Fruit fly (Drosophila melanogaster) whole organism, embryonic: Measurements from ENCODE around the gene CG43059.

Experiments
- Atf-2 ChIP-seq: fragments of 200-800 bp; sonication (Bioruptor generic); optimal IDR thresholded peaks from 2 replicates; lab custom pipeline; 2016; ENCODE audit warnings: missing biosample characterization, missing genetic modification characterization
- Bteb2 ChIP-seq: fragments of 200-800 bp; sonication (Bioruptor generic); optimal IDR thresholded peaks from 2 replicates; lab custom pipeline; 2016; ENCODE audit warnings: missing biosample characterization, missing genetic modification characterization
- CG10274 ChIP-seq: fragments of 200-800 bp; sonication (Bioruptor generic); optimal IDR thresholded peaks from 3 replicates; lab custom pipeline; 2017; ENCODE audit warnings: missing biosample characterization, mild to moderate bottlenecking, missing genetic modification characterization
- CG10462 ChIP-seq: fragments of 200-800 bp; sonication (Bioruptor generic); optimal IDR thresholded peaks from 2 replicates; lab custom pipeline; 2016; ENCODE audit warnings: missing biosample characterization, missing genetic modification characterization
- CG12104 ChIP-seq: fragments of 200-800 bp; sonication (Bioruptor generic); optimal IDR thresholded peaks from 3 replicates; lab custom pipeline; 2016; ENCODE audit warnings: missing biosample characterization, missing genetic modification characterization
- CG12299 ChIP-seq: fragments of 200-800 bp; sonication (Bioruptor generic); optimal IDR thresholded peaks from 2 replicates; lab custom pipeline; 2018; ENCODE audit warnings: missing biosample characterization, mild to moderate bottlenecking, missing genetic modification characterization
- CG14710 ChIP-seq: fragments of 200-800 bp; sonication (Bioruptor generic); optimal IDR thresholded peaks from 3 replicates; lab custom pipeline; 2019; ENCODE audit warnings: missing biosample characterization, mild to moderate bottlenecking, missing genetic modification characterization, moderate library complexity
- CG18764 ChIP-seq: fragments of 200-800 bp; sonication (Bioruptor generic); optimal IDR thresholded peaks from 3 replicates; lab custom pipeline; 2016; ENCODE audit warnings: missing biosample characterization, missing genetic modification characterization
- CG2116 ChIP-seq: fragments of 200-800 bp; sonication (Bioruptor generic); optimal IDR thresholded peaks from 3 replicates; lab custom pipeline; 2018; ENCODE audit warnings: missing biosample characterization, mild to moderate bottlenecking, missing genetic modification characterization
- CG2202 ChIP-seq: fragments of 200-800 bp; sonication (Bioruptor generic); optimal IDR thresholded peaks from 2 replicates; lab custom pipeline; 2018; ENCODE audit warnings: missing biosample characterization, mild to moderate bottlenecking, missing genetic modification characterization
- CG31365 ChIP-seq: fragments of 200-800 bp; sonication (Bioruptor generic); optimal IDR thresholded peaks from 2 replicates; lab custom pipeline; 2018; ENCODE audit warnings: missing biosample characterization, mild to moderate bottlenecking, missing genetic modification characterization
- CG3995 ChIP-seq: fragments of 200-800 bp; sonication (Bioruptor generic); optimal IDR thresholded peaks from 3 replicates; lab custom pipeline; 2016; ENCODE audit warnings: missing biosample characterization, missing genetic modification characterization
- CG4404 ChIP-seq: fragments of 200-800 bp; sonication (Bioruptor generic); IDR thresholded peaks from 2 replicates; pipeline ENCODE4 v1.3.6; 2022; ENCODE audit warnings: missing biosample characterization, missing genetic modification characterization
- CG7357 ChIP-seq: fragments of 200-800 bp; sonication (Bioruptor generic); IDR thresholded peaks from 3 replicates; pipeline ENCODE4 v1.3.6; 2022; ENCODE audit warnings: missing biosample characterization, missing genetic modification characterization
- CG8765 ChIP-seq: fragments of 200-800 bp; sonication (Bioruptor generic); IDR thresholded peaks from 2 replicates; pipeline ENCODE4 v1.3.6; 2022; ENCODE audit warnings: missing biosample characterization, missing genetic modification characterization
- CG8924 ChIP-seq: fragments of 200-800 bp; optimal IDR thresholded peaks from 3 replicates; lab custom pipeline; 2019; ENCODE audit warnings: missing biosample characterization, mild to moderate bottlenecking, missing genetic modification characterization, moderate library complexity
- CTCF ChIP-seq: fragments of 200-800 bp; sonication (Bioruptor generic); optimal IDR thresholded peaks from 2 replicates; lab custom pipeline; 2017; ENCODE audit warnings: missing biosample characterization, mild to moderate bottlenecking, missing genetic modification characterization, moderate library complexity
- CkIIα-i1 ChIP-seq: fragments of 200-800 bp; sonication (Bioruptor generic); IDR thresholded peaks from 2 replicates; pipeline ENCODE4 v1.3.6; 2022; ENCODE audit warnings: missing biosample characterization, missing genetic modification characterization
- GATAe ChIP-seq: fragments of 200-800 bp; sonication (Bioruptor generic); conservative IDR thresholded peaks from 2 replicates; pipeline ENCODE4 v1.3.6; 2022; ENCODE audit warnings: missing biosample characterization, missing genetic modification characterization
- H15 ChIP-seq: fragments of 200-800 bp; sonication (Bioruptor generic); IDR thresholded peaks from 3 replicates; pipeline ENCODE4 v1.3.6; 2022; ENCODE audit warnings: missing biosample characterization, missing genetic modification characterization
- HHEX ChIP-seq: fragments of 200-800 bp; sonication (Bioruptor generic); optimal IDR thresholded peaks from 3 replicates; lab custom pipeline; 2017; ENCODE audit warnings: missing biosample characterization, mild to moderate bottlenecking, missing genetic modification characterization, missing genetic modification reagents
- Mrtf ChIP-seq: fragments of 200-800 bp; sonication (Bioruptor generic); IDR thresholded peaks from 3 replicates; pipeline ENCODE4 v1.3.6; 2022; ENCODE audit warnings: missing biosample characterization, missing genetic modification characterization
- NK7.1 ChIP-seq: fragments of 200-800 bp; sonication (Bioruptor generic); optimal IDR thresholded peaks from 3 replicates; lab custom pipeline; 2016; ENCODE audit warnings: missing biosample characterization, missing genetic modification characterization
- Pdp1 ChIP-seq, 2 experiments: fragments of 200-800 bp; sonication (Bioruptor generic); optimal IDR thresholded peaks; 3 replicates each; lab custom pipeline; 2016; ENCODE audit warnings: missing biosample characterization in 2 of 2, missing genetic modification characterization in 2 of 2, mild to moderate bottlenecking in 1 of 2, moderate library complexity in 1 of 2
- Sry-β ChIP-seq: fragments of 200-800 bp; sonication (Bioruptor generic); optimal IDR thresholded peaks from 2 replicates; lab custom pipeline; 2018; ENCODE audit warnings: missing biosample characterization, mild to moderate bottlenecking, missing genetic modification characterization, moderate library complexity
- Usf ChIP-seq: fragments of 200-800 bp; sonication (Bioruptor generic); optimal IDR thresholded peaks from 2 replicates; lab custom pipeline; 2017; ENCODE audit warnings: missing genotype, missing biosample characterization, missing genetic modification characterization
- btn ChIP-seq: fragments of 200-800 bp; sonication (Bioruptor generic); optimal IDR thresholded peaks from 2 replicates; lab custom pipeline; 2016; ENCODE audit warnings: missing biosample characterization, missing genetic modification characterization
- caup ChIP-seq: fragments of 200-800 bp; sonication (Bioruptor generic); optimal IDR thresholded peaks from 3 replicates; lab custom pipeline; 2017; ENCODE audit warnings: missing biosample characterization, mild to moderate bottlenecking, missing genetic modification characterization, moderate library complexity; ENCODE audit not compliant: severe bottlenecking
- chif ChIP-seq, 2 experiments: fragments of 200-800 bp; sonication (Bioruptor generic); optimal IDR thresholded peaks; 3 replicates each; lab custom pipeline; 2016; ENCODE audit warnings: missing biosample characterization in 2 of 2, missing genetic modification characterization in 2 of 2
- chn ChIP-seq: fragments of 200-800 bp; sonication (Bioruptor generic); optimal IDR thresholded peaks from 2 replicates; lab custom pipeline; 2016; ENCODE audit warnings: missing biosample characterization, missing genetic modification characterization
- croc ChIP-seq: fragments of 200-800 bp; sonication (Bioruptor generic); conservative IDR thresholded peaks from 3 replicates; pipeline ENCODE4 v1.3.6; 2022; ENCODE audit warnings: missing biosample characterization, missing genetic modification characterization
- cwo ChIP-seq: fragments of 200-800 bp; sonication (Bioruptor generic); optimal IDR thresholded peaks from 3 replicates; lab custom pipeline; 2017; ENCODE audit warnings: missing biosample characterization, missing genetic modification characterization, mild to moderate bottlenecking, moderate library complexity, missing genetic modification reagents
- dati ChIP-seq: fragments of 200-800 bp; sonication (Bioruptor generic); IDR thresholded peaks from 2 replicates; pipeline ENCODE4 v1.3.6; 2022; ENCODE audit warnings: missing biosample characterization, missing genetic modification characterization
- dmrt99B ChIP-seq: fragments of 200-800 bp; sonication (Bioruptor generic); optimal IDR thresholded peaks from 2 replicates; lab custom pipeline; 2018; ENCODE audit warnings: missing biosample characterization, mild to moderate bottlenecking, missing genetic modification characterization, moderate library complexity
- emc ChIP-seq: fragments of 200-800 bp; sonication (Bioruptor generic); optimal IDR thresholded peaks from 2 replicates; lab custom pipeline; 2016; ENCODE audit warnings: missing biosample characterization, missing genetic modification characterization
- gro ChIP-seq: fragments of 200-800 bp; sonication (Bioruptor generic); optimal IDR thresholded peaks from 2 replicates; lab custom pipeline; 2016; ENCODE audit warnings: missing biosample characterization, missing genetic modification characterization
- gsb ChIP-seq: fragments of 200-800 bp; sonication (Bioruptor generic); IDR thresholded peaks from 2 replicates; pipeline ENCODE4 v1.3.6; 2022; ENCODE audit warnings: missing biosample characterization, missing genetic modification characterization
- gt ChIP-seq: fragments of 200-800 bp; sonication (Bioruptor generic); IDR thresholded peaks from 2 replicates; pipeline ENCODE4 v1.3.6; 2022; ENCODE audit warnings: missing biosample characterization, missing genetic modification characterization
- ham ChIP-seq: fragments of 200-800 bp; sonication (Bioruptor generic); IDR thresholded peaks from 2 replicates; pipeline ENCODE4 v1.3.6; 2022; ENCODE audit warnings: missing biosample characterization, missing genetic modification characterization
- ken ChIP-seq: fragments of 200-800 bp; sonication (Bioruptor generic); IDR thresholded peaks from 3 replicates; pipeline ENCODE4 v1.3.6; 2022; ENCODE audit warnings: missing biosample characterization, missing genetic modification characterization
- klu ChIP-seq: fragments of 200-800 bp; sonication (Bioruptor generic); IDR thresholded peaks from 2 replicates; pipeline ENCODE4 v1.3.6; 2022; ENCODE audit warnings: missing biosample characterization, missing genetic modification characterization
- seq ChIP-seq: fragments of 200-800 bp; sonication (Bioruptor generic); IDR thresholded peaks from 2 replicates; pipeline ENCODE4 v1.3.6; 2022; ENCODE audit warnings: missing biosample characterization, missing genetic modification characterization
- so ChIP-seq: fragments of 200-800 bp; sonication (Bioruptor generic); IDR thresholded peaks from 3 replicates; pipeline ENCODE4 v1.3.6; 2022; ENCODE audit warnings: missing biosample characterization, missing genetic modification characterization
- stc ChIP-seq: fragments of 200-800 bp; sonication (Bioruptor generic); IDR thresholded peaks from 2 replicates; pipeline ENCODE4 v1.3.6; 2022; ENCODE audit warnings: missing biosample characterization, missing genetic modification characterization
- tio ChIP-seq: fragments of 200-800 bp; sonication (Bioruptor generic); optimal IDR thresholded peaks from 2 replicates; lab custom pipeline; 2017; ENCODE audit warnings: missing biosample characterization, missing genetic modification characterization, inconsistent platforms
- tll ChIP-seq, 2 experiments: fragments of 200-800 bp in 1 of 2; fragments of >200 bp in 1 of 2; sonication (Bioruptor generic) in 1 of 2; optimal IDR thresholded peaks; 2 replicates each; lab custom pipeline; 2017 to 2019; ENCODE audit warnings: missing biosample characterization in 2 of 2, missing genetic modification characterization in 2 of 2, mild to moderate bottlenecking in 1 of 2, moderate library complexity in 1 of 2
- twi ChIP-seq: fragments of 200-800 bp; optimal IDR thresholded peaks from 2 replicates; lab custom pipeline; 2019; ENCODE audit warnings: missing biosample characterization, mild to moderate bottlenecking, missing genetic modification characterization, moderate library complexity
- unpg ChIP-seq: fragments of 200-800 bp; sonication (Bioruptor generic); optimal IDR thresholded peaks from 3 replicates; lab custom pipeline; 2018; ENCODE audit warnings: missing biosample characterization, mild to moderate bottlenecking, missing genetic modification characterization, moderate library complexity
- vnd ChIP-seq: fragments of 200-800 bp; sonication (Bioruptor generic); IDR thresholded peaks from 3 replicates; pipeline ENCODE4 v1.3.6; 2022; ENCODE audit warnings: missing biosample characterization, missing genetic modification characterization; ENCODE audit not compliant: partially characterized antibody

The CG43059 gene

dm6 chr3L:8299224-8300130, 19.3 kb downstream of the CG43059 start, which contains the start of the genes Arl5 and CG13671 (continued):
- TF ChIP-seq chn (GFP tag; lab: Kevin White, UChicago) = peak; percentile 78
- no peak for TF ChIP-seq dmrt99B
- TF ChIP-seq croc (GFP tag; lab: Robert Waterston, UW) = peak; percentile 44
- peak; percentile 54; the same call in 1 of the 2 replicates for TF ChIP-seq klu (GFP tag; lab: Robert Waterston, UW)
- TF ChIP-seq CG4404 (GFP tag; lab: Robert Waterston, UW) = peak; percentile 74
- no peak for TF ChIP-seq ham (GFP tag; lab: Robert Waterston, UW)
- peak; percentile 58; the same call in 1 of the 2 replicates for TF ChIP-seq CG8765 (GFP tag; lab: Robert Waterston, UW)
- TF ChIP-seq GATAe (GFP tag; lab: Robert Waterston, UW) = peak; percentile 66
- TF ChIP-seq cwo (GFP tag; lab: Kevin White, UChicago) = peak; percentile 44
- peak; percentile 81 for TF ChIP-seq CG18764
- TF ChIP-seq H15 = peak; percentile 83
- peak; percentile 83 for TF ChIP-seq ken (GFP tag; lab: Robert Waterston, UW)
- peak; percentile 39 for TF ChIP-seq CG12104 (GFP tag; lab: Kevin White, UChicago)
- TF ChIP-seq tll (GFP tag; optimal IDR thresholded peaks at IDR 0.05; lab: Kevin White, UChicago) = peak in 1 of 2 experiments; percentile 35
- peak; percentile 78 for TF ChIP-seq vnd
- peak; percentile 74 for TF ChIP-seq caup (GFP tag; lab: Kevin White, UChicago)
- TF ChIP-seq CG7357 (GFP tag; lab: Robert Waterston, UW) = peak; percentile 23; the same call in 1 of the 3 replicates
- peak; percentile 40 for TF ChIP-seq CG3995
- TF ChIP-seq CG12299 (tag; lab: Kevin White, UChicago) = peak; percentile 22
- TF ChIP-seq CTCF (GFP tag; lab: Kevin White, UChicago) = peak; percentile 1
- peak; percentile 75 for TF ChIP-seq Mrtf (GFP tag; lab: Robert Waterston, UW)
- peak; percentile 61 for TF ChIP-seq stc (GFP tag; lab: Robert Waterston, UW)
- TF ChIP-seq Pdp1 (GFP tag; optimal IDR thresholded peaks at IDR 0.05; lab: Kevin White, UChicago) = peak; percentile 50 to 57
- TF ChIP-seq gro (GFP tag; lab: Kevin White, UChicago) = peak; percentile 27
- TF ChIP-seq tio (GFP tag; lab: Kevin White, UChicago) = no peak
- TF ChIP-seq Atf-2 (GFP tag; lab: Kevin White, UChicago) = peak; percentile 10
- TF ChIP-seq CG8924 = peak; percentile 66
- TF ChIP-seq so (GFP tag; lab: Robert Waterston, UW) = peak; percentile 59; the same call in 1 of the 3 replicates
- peak; percentile 66; the same call in 1 of the 2 replicates for TF ChIP-seq seq (GFP tag; lab: Robert Waterston, UW)
- TF ChIP-seq chif (GFP tag; optimal IDR thresholded peaks at IDR 0.05; lab: Kevin White, UChicago) = peak; percentile 60
- TF ChIP-seq NK7.1 (GFP tag; lab: Kevin White, UChicago) = no peak
- peak; percentile 65 for TF ChIP-seq HHEX
- no peak for TF ChIP-seq emc (GFP tag; lab: Kevin White, UChicago)
- TF ChIP-seq Usf = peak; percentile 19
- TF ChIP-seq CkIIα-i1 (GFP tag; lab: Robert Waterston, UW) = no peak
- peak; percentile 86 for TF ChIP-seq CG2116 (GFP tag; lab: Kevin White, UChicago)
- TF ChIP-seq Sry-β = peak; percentile 8
- 0 out of 2 replicates have a peak, but pooled peaks have one; percentile 2 for TF ChIP-seq dati (GFP tag; lab: Robert Waterston, UW)
- peak; percentile 68 for TF ChIP-seq CG2202 (tag; lab: Kevin White, UChicago)
- no peak for TF ChIP-seq gt (GFP tag; lab: Robert Waterston, UW)
- peak; percentile 78 for TF ChIP-seq unpg (GFP tag; lab: Kevin White, UChicago)
- peak; percentile 49 for TF ChIP-seq twi (tag; lab: Kevin White, UChicago)
- TF ChIP-seq CG10274 (GFP tag; lab: Kevin White, UChicago) = no peak
- TF ChIP-seq btn (GFP tag; lab: Kevin White, UChicago) = peak; percentile 28
- TF ChIP-seq CG14710 (tag; lab: Kevin White, UChicago) = peak; percentile 91
- peak; percentile 79 for TF ChIP-seq CG10462 (GFP tag; lab: Kevin White, UChicago)
- TF ChIP-seq Bteb2 (GFP tag; lab: Kevin White, UChicago) = peak; percentile 34
- no peak for TF ChIP-seq CG31365
- TF ChIP-seq gsb = no peak
